Worm (Caenorhabditis elegans) whole organism, L2 larva: Measurements from ENCODE around the gene Y17G7B.21.

Experiments used
- F13H6.1 ChIP-seq: sonication (generic microtip); optimal IDR thresholded peaks from 2 replicates; lab custom pipeline; 2016; ENCODE audit warnings: missing genetic modification characterization, missing compliant biosample characterization
- ZK546.5 ChIP-seq: sonication (generic microtip); optimal IDR thresholded peaks from 2 replicates; lab custom pipeline; 2017; ENCODE audit warnings: missing biosample characterization, missing genetic modification characterization
- aly-2 ChIP-seq: fragments of 150-350 bp; optimal IDR thresholded peaks from 2 replicates; lab custom pipeline; 2014; ENCODE audit warnings: missing biosample characterization, missing genetic modification characterization
- ama-1 ChIP-seq: fragments of 150-350 bp; optimal IDR thresholded peaks from 2 replicates; lab custom pipeline; 2018; ENCODE audit warnings: inconsistent platforms
- ceh-82 ChIP-seq: fragments of 150-350 bp; optimal IDR thresholded peaks from 2 replicates; lab custom pipeline; 2014; ENCODE audit warnings: missing biosample characterization, missing genetic modification characterization
- elt-1 ChIP-seq: fragments of 150-350 bp; optimal IDR thresholded peaks from 2 replicates; lab custom pipeline; 2014; ENCODE audit warnings: missing biosample characterization, missing genetic modification characterization
- fos-1 ChIP-seq: fragments of 150-350 bp; optimal IDR thresholded peaks from 2 replicates; lab custom pipeline; 2014; ENCODE audit warnings: missing biosample characterization, missing genetic modification characterization
- nhr-12 ChIP-seq: fragments of 150-350 bp; optimal IDR thresholded peaks from 2 replicates; lab custom pipeline; 2014; ENCODE audit warnings: missing biosample characterization, missing genetic modification characterization
- nhr-237 ChIP-seq: fragments of 150-350 bp; optimal IDR thresholded peaks from 2 replicates; lab custom pipeline; 2014; ENCODE audit warnings: missing biosample characterization, missing genetic modification characterization

ce11 chrII:11974048-11974995 is 3.1 kb downstream of the Y17G7B.21 start:
- TF ChIP-seq nhr-12 (no peak), aly-2 (tag; lab: Kevin White, UChicago) (no peak), ceh-82 (tag; lab: Kevin White, UChicago) (no peak), F13H6.1 (tag; lab: Kevin White, UChicago) (peak; percentile 8), elt-1 (tag; lab: Kevin White, UChicago) (no peak), fos-1 (tag; lab: Kevin White, UChicago) (peak; percentile 80), ama-1 (peak; percentile 86), ZK546.5 (tag; lab: Kevin White, UChicago) (no peak), nhr-237 (tag; lab: Kevin White, UChicago) (no peak)
